Worm (Caenorhabditis elegans): ENCODE measurements around the gene clec-254.

DNA sequence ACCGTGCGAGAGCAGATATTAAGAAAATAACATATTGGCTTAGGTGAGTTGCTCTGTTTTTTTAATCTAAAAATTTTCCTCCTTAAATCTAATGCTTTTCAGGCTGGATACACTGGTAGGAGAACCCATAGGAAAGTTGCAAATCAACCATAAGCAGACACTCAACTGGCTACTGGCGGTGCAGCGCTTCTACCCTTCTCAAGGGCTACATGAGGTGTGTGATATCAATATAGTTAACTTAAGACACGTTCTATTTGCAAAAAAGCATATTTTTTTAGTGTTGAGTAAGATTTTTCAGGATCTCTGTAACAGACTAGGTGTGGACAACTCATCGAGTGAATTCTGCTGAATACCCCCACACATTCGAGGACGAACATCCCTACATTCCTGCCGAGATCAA lies 46.2 kb downstream of the clec-254 start:
- TF ChIP-seq elt-3 (tag; optimal IDR thresholded peaks at IDR 0.05): no peak
- no peak for TF ChIP-seq nhr-28 (tag; optimal IDR thresholded peaks at IDR 0.05)
- no peak for TF ChIP-seq nhr-237 (tag; optimal IDR thresholded peaks at IDR 0.05)
- TF ChIP-seq snpc-4 (tag; optimal IDR thresholded peaks at IDR 0.05): no peak
- no peak for TF ChIP-seq nhr-25 (tag; optimal IDR thresholded peaks at IDR 0.05)
- no peak for TF ChIP-seq aly-2 (tag; optimal IDR thresholded peaks at IDR 0.05)

Measured in whole organism, L3 larva.